Worm (Caenorhabditis elegans) whole organism, L1 larva: ENCODE data around the gene C48B4.11.

Experiments used
- Y116A8C.19 ChIP-seq: sonication (generic microtip); optimal IDR thresholded peaks from 2 replicates; lab custom pipeline; 2016; ENCODE audit warnings: missing compliant biosample characterization, missing genetic modification characterization, borderline replicate concordance
- aly-2 ChIP-seq: fragments of 150-350 bp; optimal IDR thresholded peaks from 2 replicates; lab custom pipeline; 2014; ENCODE audit warnings: missing biosample characterization, missing genetic modification characterization
- ceh-88 ChIP-seq: fragments of 200-800 bp; sonication (Bioruptor generic); IDR thresholded peaks from 2 replicates; pipeline ENCODE4 v1.3.6; 2022; ENCODE audit warnings: missing genetic modification characterization, missing compliant biosample characterization
- ceh-90 ChIP-seq: sonication (generic microtip); optimal IDR thresholded peaks from 2 replicates; lab custom pipeline; 2016; ENCODE audit warnings: missing genetic modification characterization, missing compliant biosample characterization
- dpl-1 ChIP-seq, 3 experiments: fragments of 150-350 bp in 2 of 3; sonication (generic microtip) in 1 of 3; optimal IDR thresholded peaks; 2 replicates each; lab custom pipeline; 2014 to 2017; ENCODE audit warnings: missing biosample characterization in 3 of 3, missing genetic modification characterization in 3 of 3, missing genetic modification reagents in 3 of 3
- efl-1 ChIP-seq, 4 experiments: fragments of 150-350 bp; optimal IDR thresholded peaks in 3 of 4; peaks in 1 of 4; 1 replicate in 1 of 4; 2 replicates in 3 of 4; lab custom pipeline; 2014; ENCODE audit warnings: missing biosample characterization in 2 of 4, missing genetic modification characterization in 2 of 4, missing genetic modification reagents in 2 of 4
- efl-3 ChIP-seq: fragments of 200-800 bp; sonication (Bioruptor generic); optimal IDR thresholded peaks from 2 replicates; lab custom pipeline; 2018; ENCODE audit warnings: mild to moderate bottlenecking, missing genetic modification characterization, missing compliant biosample characterization
- egl-27 ChIP-seq, 2 experiments: fragments of 150-350 bp in 1 of 2; sonication (generic microtip); optimal IDR thresholded peaks; 3 replicates each; lab custom pipeline; 2017 to 2018; ENCODE audit warnings: missing biosample characterization in 2 of 2, missing genetic modification characterization in 2 of 2, missing genetic modification reagents in 2 of 2
- elt-2 ChIP-seq: sonication (generic microtip); optimal IDR thresholded peaks from 2 replicates; lab custom pipeline; 2016; ENCODE audit warnings: missing genetic modification characterization, mild to moderate bottlenecking, inconsistent platforms, missing compliant biosample characterization, missing genetic modification reagents
- elt-3 ChIP-seq, 6 experiments: fragments of 150-350 bp in 1 of 6; sonication (generic microtip); optimal IDR thresholded peaks; 2 replicates each; lab custom pipeline; 2017 to 2018; ENCODE audit warnings: missing biosample characterization in 6 of 6, missing genetic modification characterization in 6 of 6, inconsistent platforms in 1 of 6
- fkh-10 ChIP-seq: sonication (generic microtip); optimal IDR thresholded peaks from 2 replicates; lab custom pipeline; 2017; ENCODE audit warnings: missing biosample characterization, missing genetic modification reagents, missing genetic modification characterization
- grh-1 ChIP-seq: fragments of 200-800 bp; sonication (Bioruptor generic); IDR thresholded peaks from 2 replicates; pipeline ENCODE4 v1.3.6; 2022; ENCODE audit warnings: missing genetic modification reagents, missing genetic modification characterization, missing compliant biosample characterization
- hlh-4 ChIP-seq: sonication (generic microtip); optimal IDR thresholded peaks from 2 replicates; lab custom pipeline; 2016; ENCODE audit warnings: mild to moderate bottlenecking, missing genetic modification characterization, missing compliant biosample characterization
- lin-13 ChIP-seq: fragments of 150-350 bp; optimal IDR thresholded peaks from 2 replicates; lab custom pipeline; 2014; ENCODE audit warnings: missing biosample characterization, missing genetic modification reagents, missing genetic modification characterization
- lin-14 ChIP-seq: fragments of 200-800 bp; sonication (Bioruptor generic); optimal IDR thresholded peaks from 2 replicates; lab custom pipeline; 2018; ENCODE audit warnings: mild to moderate bottlenecking, missing genetic modification characterization, moderate library complexity, missing compliant biosample characterization
- lsy-2 ChIP-seq, 2 experiments: fragments of 150-350 bp; optimal IDR thresholded peaks; 2 replicates each; lab custom pipeline; 2014; ENCODE audit warnings: missing biosample characterization in 2 of 2, missing genetic modification characterization in 2 of 2
- mab-9 ChIP-seq: fragments of 200-800 bp; sonication (Bioruptor generic); IDR thresholded peaks from 2 replicates; pipeline ENCODE4 v1.3.6; 2022; ENCODE audit warnings: missing genetic modification reagents, missing genetic modification characterization, missing compliant biosample characterization
- nhr-12 ChIP-seq: sonication (generic microtip); optimal IDR thresholded peaks from 2 replicates; lab custom pipeline; 2017; ENCODE audit warnings: missing biosample characterization, missing genetic modification characterization
- nhr-19 ChIP-seq: fragments of 200-800 bp; sonication (Bioruptor generic); conservative IDR thresholded peaks from 2 replicates; pipeline ENCODE4 v1.3.6; 2022; ENCODE audit warnings: missing genetic modification characterization, missing compliant biosample characterization
- nhr-20 ChIP-seq: sonication (generic microtip); optimal IDR thresholded peaks from 2 replicates; lab custom pipeline; 2016; ENCODE audit warnings: mild to moderate bottlenecking, missing genetic modification characterization, missing compliant biosample characterization
- nhr-237 ChIP-seq: fragments of 150-350 bp; optimal IDR thresholded peaks from 2 replicates; lab custom pipeline; 2014; ENCODE audit warnings: missing biosample characterization, missing genetic modification characterization
- nhr-77 ChIP-seq: fragments of 150-350 bp; optimal IDR thresholded peaks from 2 replicates; lab custom pipeline; 2014; ENCODE audit warnings: missing biosample characterization, missing genetic modification characterization
- nhr-85 ChIP-seq: sonication (generic microtip); peaks from one replicate; lab custom pipeline; 2016; ENCODE audit warnings: missing genetic modification characterization, inconsistent platforms, missing compliant biosample characterization
- pag-3 ChIP-seq: sonication (generic microtip); optimal IDR thresholded peaks from 2 replicates; lab custom pipeline; 2017; ENCODE audit warnings: missing genetic modification characterization, mild to moderate bottlenecking, missing compliant biosample characterization, antibody characterized with exemption, borderline replicate concordance; ENCODE audit not compliant: insufficient read depth
- pax-3 ChIP-seq: fragments of 200-800 bp; sonication (Bioruptor generic); optimal IDR thresholded peaks from 2 replicates; lab custom pipeline; 2018; ENCODE audit warnings: mild to moderate bottlenecking, missing genetic modification characterization, moderate library complexity, missing compliant biosample characterization
- snpc-4 ChIP-seq: fragments of 150-350 bp; optimal IDR thresholded peaks from 2 replicates; lab custom pipeline; 2014; ENCODE audit warnings: missing biosample characterization, missing genetic modification characterization
- snu-23 ChIP-seq: sonication (generic microtip); optimal IDR thresholded peaks from 2 replicates; lab custom pipeline; 2016; ENCODE audit warnings: missing genetic modification characterization, missing compliant biosample characterization
- sptf-1 ChIP-seq: fragments of 150-350 bp; optimal IDR thresholded peaks from 2 replicates; lab custom pipeline; 2014; ENCODE audit warnings: missing biosample characterization, missing genetic modification characterization
- tbx-2 ChIP-seq: sonication (generic microtip); optimal IDR thresholded peaks from 2 replicates; lab custom pipeline; 2016; ENCODE audit warnings: missing genetic modification characterization, missing compliant biosample characterization
- tlp-1 ChIP-seq: fragments of 150-350 bp; optimal IDR thresholded peaks from 2 replicates; lab custom pipeline; 2014; ENCODE audit warnings: missing biosample characterization, missing genetic modification characterization
- unc-86 ChIP-seq: sonication (generic microtip); optimal IDR thresholded peaks from 2 replicates; lab custom pipeline; 2016; ENCODE audit warnings: missing genetic modification characterization, missing compliant biosample characterization
- xbp-1 ChIP-seq: sonication (generic microtip); optimal IDR thresholded peaks from 2 replicates; lab custom pipeline; 2016; ENCODE audit warnings: missing genetic modification characterization, missing compliant biosample characterization
- zip-4 ChIP-seq: fragments of 200-800 bp; sonication (Bioruptor generic); optimal IDR thresholded peaks from 2 replicates; lab custom pipeline; 2018; ENCODE audit warnings: mild to moderate bottlenecking, missing genetic modification characterization, moderate library complexity, missing compliant biosample characterization
- ztf-4 ChIP-seq: fragments of 150-350 bp; optimal IDR thresholded peaks from 2 replicates; lab custom pipeline; 2014; ENCODE audit warnings: missing biosample characterization, missing genetic modification characterization

C48B4.11 gene

DNA sequence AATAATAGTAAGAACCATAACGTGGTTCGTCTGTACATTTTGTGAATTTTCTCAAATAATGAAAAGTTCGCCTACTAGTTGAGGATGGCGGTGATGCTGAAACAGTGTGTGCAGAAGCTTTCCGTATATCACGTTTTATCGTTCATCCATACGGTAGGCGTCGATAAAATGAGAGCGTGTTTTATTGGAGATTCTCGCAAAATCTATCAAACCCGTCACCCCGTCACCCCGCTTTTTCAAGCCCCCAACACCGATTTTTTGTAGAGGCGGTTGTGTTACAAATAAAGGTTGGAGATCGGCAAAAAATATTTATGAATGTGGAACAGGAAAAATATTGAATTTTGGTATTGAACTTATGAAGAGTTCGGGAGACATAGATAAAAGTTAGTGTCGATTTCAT is 42.7 kb upstream of the C48B4.11 start, which contains the start of gene clec-161:
clec-161 (minus strand) TSS at position 101 of the 400 bp plus-strand sequence.
- TF ChIP-seq tlp-1 (tag; lab: Kevin White, UChicago): no peak
- no peak for TF ChIP-seq ceh-90 (tag; lab: Kevin White, UChicago)
- no peak for TF ChIP-seq nhr-85 (tag; lab: Kevin White, UChicago)
- TF ChIP-seq elt-2 (tag; lab: Kevin White, UChicago): no peak
- TF ChIP-seq efl-1 (optimal IDR thresholded peaks at IDR 0.05; lab: Kevin White, UChicago): no peak
- TF ChIP-seq efl-1 (GFP tag; optimal IDR thresholded peaks at IDR 0.05 in 1 of 2; lab: Kevin White, UChicago): no peak
- TF ChIP-seq zip-4: no peak
- TF ChIP-seq ztf-4 (tag; lab: Kevin White, UChicago): no peak
- no peak for TF ChIP-seq efl-3 (GFP tag; lab: Kevin White, UChicago)
- TF ChIP-seq unc-86 (tag; lab: Kevin White, UChicago): no peak
- TF ChIP-seq Y116A8C.19 (tag; lab: Kevin White, UChicago): no peak
- no peak for TF ChIP-seq tbx-2 (tag; lab: Kevin White, UChicago)
- TF ChIP-seq nhr-20: no peak
- TF ChIP-seq pag-3 (tag; lab: Kevin White, UChicago): no peak
- TF ChIP-seq lin-13 (GFP tag; lab: Kevin White, UChicago): no peak
- no peak for TF ChIP-seq pax-3 (tag; lab: Kevin White, UChicago)
- no peak for TF ChIP-seq xbp-1 (tag; lab: Kevin White, UChicago)
- TF ChIP-seq egl-27 (tag; optimal IDR thresholded peaks at IDR 0.05; lab: Kevin White, UChicago): no peak
- no peak for TF ChIP-seq sptf-1 (tag; lab: Kevin White, UChicago)
- no peak for TF ChIP-seq aly-2 (tag; lab: Kevin White, UChicago)
- TF ChIP-seq hlh-4 (tag; lab: Kevin White, UChicago): no peak
- TF ChIP-seq, all 84 proteins: peak for 0

ce11 chrIII:9600645-9601044 is 34.7 kb upstream of the C48B4.11 start, which contains the start of gene F58A4.2:
Gene F58A4.2, minus strand, starts transcription at chrIII:9600745.
- no peak for TF ChIP-seq Y116A8C.19 (tag; lab: Kevin White, UChicago)
- no peak for TF ChIP-seq fkh-10 (GFP tag; lab: Kevin White, UChicago)
- no peak for TF ChIP-seq nhr-77
- peak in 1 of 2 experiments; percentile 79 for TF ChIP-seq efl-1 (optimal IDR thresholded peaks at IDR 0.05; lab: Kevin White, UChicago)
- peak in 1 of 2 experiments; percentile 19 for TF ChIP-seq efl-1 (GFP tag; optimal IDR thresholded peaks at IDR 0.05 in 1 of 2; lab: Kevin White, UChicago)
- TF ChIP-seq, all 84 proteins: peak for 1

- TF ChIP-seq hlh-4 (tag; lab: Kevin White, UChicago): no peak
- no peak for TF ChIP-seq nhr-19 (GFP tag; lab: Robert Waterston, UW)
- no peak for TF ChIP-seq aly-2 (tag; lab: Kevin White, UChicago)
- no peak for TF ChIP-seq Y116A8C.19 (tag; lab: Kevin White, UChicago)
Measured at ce11 chrIII:9598168-9598567, 32.3 kb upstream of the C48B4.11 start, which contains the start of gene F58A4.1. Gene F58A4.1, plus strand, starts transcription at chrIII:9598468.

- TF ChIP-seq aly-2 (tag; lab: Kevin White, UChicago) (no peak), ceh-90 (tag; lab: Kevin White, UChicago) (no peak), nhr-237 (tag; lab: Kevin White, UChicago) (no peak), pag-3 (tag; lab: Kevin White, UChicago) (no peak), lin-14 (no peak), nhr-12 (tag; lab: Kevin White, UChicago) (no peak), ceh-88 (GFP tag; lab: Robert Waterston, UW) (no peak), tbx-2 (tag; lab: Kevin White, UChicago) (no peak), snu-23 (GFP tag; lab: Kevin White, UChicago) (no peak), snpc-4 (no peak), sptf-1 (tag; lab: Kevin White, UChicago) (no peak), grh-1 (GFP tag; lab: Robert Waterston, UW) (no peak), lsy-2 (tag; optimal IDR thresholded peaks at IDR 0.05; lab: Kevin White, UChicago) (no peak), mab-9 (GFP tag; lab: Robert Waterston, UW) (no peak), dpl-1 (GFP tag; optimal IDR thresholded peaks at IDR 0.05; lab: Kevin White, UChicago) (no peak), elt-3 (tag; optimal IDR thresholded peaks at IDR 0.05; lab: Kevin White, UChicago) (no peak)
Measured at ce11 chrIII:9597044-9597443, 31.1 kb upstream of the C48B4.11 start, which contains the start of gene C48B4.12. Gene C48B4.12, plus strand, starts transcription at chrIII:9597344.
